Worm (Caenorhabditis elegans) whole organism, L1 larva: ENCODE data around the gene Y43D4A.6.

Source experiments
- egl-27 ChIP-seq, 2 experiments: fragments of 150-350 bp in 1 of 2; sonication (generic microtip); optimal IDR thresholded peaks; 3 replicates each; lab custom pipeline; 2017 to 2018; ENCODE audit warnings: missing biosample characterization in 2 of 2, missing genetic modification characterization in 2 of 2, missing genetic modification reagents in 2 of 2
- isw-1 ChIP-seq: fragments of 200-800 bp; sonication (Bioruptor generic); IDR thresholded peaks from 2 replicates; pipeline ENCODE4 v1.3.6; 2022; ENCODE audit warnings: missing genetic modification characterization, missing compliant biosample characterization
- nhr-11 ChIP-seq: fragments of 150-350 bp; optimal IDR thresholded peaks from 2 replicates; lab custom pipeline; 2014; ENCODE audit warnings: missing biosample characterization, missing genetic modification characterization
- tbx-2 ChIP-seq: sonication (generic microtip); optimal IDR thresholded peaks from 2 replicates; lab custom pipeline; 2016; ENCODE audit warnings: missing genetic modification characterization, missing compliant biosample characterization
- tlp-1 ChIP-seq: fragments of 150-350 bp; optimal IDR thresholded peaks from 2 replicates; lab custom pipeline; 2014; ENCODE audit warnings: missing biosample characterization, missing genetic modification characterization
- zag-1 ChIP-seq: fragments of 150-350 bp; optimal IDR thresholded peaks from 2 replicates; lab custom pipeline; 2014; ENCODE audit warnings: missing biosample characterization, missing genetic modification characterization

DNA sequence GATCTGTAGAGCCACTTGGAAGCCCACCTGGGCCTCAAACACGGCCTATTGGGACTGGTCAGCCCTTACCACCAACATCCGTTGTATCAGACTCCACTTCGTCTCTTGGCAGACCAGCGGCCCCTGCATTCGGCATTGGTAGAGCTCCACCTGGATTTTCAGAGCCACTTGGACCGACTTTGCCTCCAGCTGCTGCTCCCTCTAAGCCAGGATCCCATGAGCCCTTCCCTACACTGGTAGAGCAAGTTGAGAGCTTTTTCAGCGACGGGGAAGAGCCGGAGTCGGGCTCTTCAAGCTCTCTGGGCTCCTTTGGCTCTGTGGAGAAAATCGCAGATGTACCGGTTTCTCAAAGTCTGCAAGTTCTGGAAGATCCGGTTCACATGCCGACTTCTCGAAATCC, 8.5 kb upstream of the Y43D4A.6 start:
- TF ChIP-seq zag-1 (tag; lab: Kevin White, UChicago) = no peak
- no peak for TF ChIP-seq egl-27 (tag; optimal IDR thresholded peaks at IDR 0.05; lab: Kevin White, UChicago)
- TF ChIP-seq tbx-2 (tag; lab: Kevin White, UChicago) = no peak
- TF ChIP-seq isw-1 (GFP tag; lab: Robert Waterston, UW) = no peak
- no peak for TF ChIP-seq nhr-11 (tag; lab: Kevin White, UChicago)
- no peak for TF ChIP-seq tlp-1
